Fruit fly (Drosophila melanogaster) whole organism, embryonic: ENCODE data around the gene CG15283.

Experiments used
- B-H1 ChIP-seq: fragments of 200-800 bp; sonication (Bioruptor generic); IDR thresholded peaks from 3 replicates; pipeline ENCODE4 v1.3.6; 2022; ENCODE audit warnings: missing biosample characterization, missing genetic modification characterization
- CG10979 ChIP-seq: fragments of 200-800 bp; sonication (Bioruptor generic); optimal IDR thresholded peaks from 2 replicates; lab custom pipeline; 2018; ENCODE audit warnings: missing biosample characterization, mild to moderate bottlenecking, missing genetic modification characterization, moderate library complexity
- CG11093 ChIP-seq: fragments of 200-800 bp; sonication (Bioruptor generic); IDR thresholded peaks from 3 replicates; pipeline ENCODE4 v1.3.6; 2022; ENCODE audit warnings: missing biosample characterization, missing genetic modification characterization
- CG11456 ChIP-seq: fragments of 200-800 bp; sonication (Bioruptor generic); IDR thresholded peaks from 3 replicates; pipeline ENCODE4 v1.3.6; 2022; ENCODE audit warnings: missing biosample characterization, missing genetic modification characterization
- CG11560 ChIP-seq: fragments of 200-800 bp; sonication (Bioruptor generic); IDR thresholded peaks from 3 replicates; pipeline ENCODE4 v1.3.6; 2022; ENCODE audit warnings: missing biosample characterization, missing genetic modification characterization
- CG12219 ChIP-seq: fragments of 200-800 bp; sonication (Bioruptor generic); optimal IDR thresholded peaks from 3 replicates; lab custom pipeline; 2018; ENCODE audit warnings: missing biosample characterization, mild to moderate bottlenecking, missing genetic modification characterization
- CG13287 ChIP-seq: fragments of 200-800 bp; sonication (Bioruptor generic); IDR thresholded peaks from 2 replicates; pipeline ENCODE4 v1.3.6; 2022; ENCODE audit warnings: missing biosample characterization, missing genetic modification characterization; ENCODE audit not compliant: partially characterized antibody
- CG14667 ChIP-seq: fragments of 200-800 bp; sonication (Bioruptor generic); IDR thresholded peaks from 2 replicates; pipeline ENCODE4 v1.3.6; 2022; ENCODE audit warnings: missing biosample characterization, missing genetic modification characterization
- CG17802 ChIP-seq: fragments of 200-800 bp; sonication (Bioruptor generic); optimal IDR thresholded peaks from 2 replicates; lab custom pipeline; 2018; ENCODE audit warnings: missing biosample characterization, mild to moderate bottlenecking, missing genetic modification characterization, moderate library complexity
- CG18476 ChIP-seq: fragments of 200-800 bp; sonication (Bioruptor generic); optimal IDR thresholded peaks from 2 replicates; lab custom pipeline; 2016; ENCODE audit warnings: missing biosample characterization, mild to moderate bottlenecking, missing genetic modification characterization
- CG31388 ChIP-seq: fragments of 200-800 bp; sonication (Bioruptor generic); optimal IDR thresholded peaks from 2 replicates; lab custom pipeline; 2016; ENCODE audit warnings: missing biosample characterization, missing genetic modification characterization
- CG32532 ChIP-seq: fragments of 200-800 bp; sonication (Bioruptor generic); IDR thresholded peaks from 2 replicates; pipeline ENCODE4 v1.3.6; 2022; ENCODE audit warnings: missing biosample characterization, missing genetic modification characterization
- CG42726 ChIP-seq: fragments of 200-800 bp; sonication (Bioruptor generic); IDR thresholded peaks from 2 replicates; pipeline ENCODE4 v1.3.6; 2022; ENCODE audit warnings: missing biosample characterization, missing genetic modification characterization; ENCODE audit not compliant: partially characterized antibody
- CG4707 ChIP-seq: fragments of 200-800 bp; sonication (Bioruptor generic); optimal IDR thresholded peaks from 2 replicates; lab custom pipeline; 2018; ENCODE audit warnings: missing biosample characterization, mild to moderate bottlenecking, missing genetic modification characterization, moderate library complexity
- CG5180 ChIP-seq: fragments of 200-800 bp; sonication (Bioruptor generic); optimal IDR thresholded peaks from 3 replicates; lab custom pipeline; 2017; ENCODE audit warnings: missing biosample characterization, missing genetic modification characterization, mild to moderate bottlenecking, moderate library complexity, missing genetic modification reagents
- CG6854 ChIP-seq: fragments of 200-800 bp; sonication (Bioruptor generic); optimal IDR thresholded peaks from 3 replicates; lab custom pipeline; 2017; ENCODE audit warnings: missing biosample characterization, mild to moderate bottlenecking, missing genetic modification characterization
- CG9932 ChIP-seq: fragments of 200-800 bp; sonication (Bioruptor generic); IDR thresholded peaks from 2 replicates; pipeline ENCODE4 v1.3.6; 2022; ENCODE audit warnings: missing biosample characterization, missing genetic modification characterization
- D ChIP-seq, 2 experiments: fragments of 200-800 bp in 1 of 2; fragments of >200 bp in 1 of 2; sonication (Bioruptor generic) in 1 of 2; optimal IDR thresholded peaks; 2 replicates in 1 of 2; 3 replicates in 1 of 2; lab custom pipeline; 2017; ENCODE audit warnings: mild to moderate bottlenecking in 1 of 2, missing biosample characterization in 1 of 2, missing genetic modification characterization in 1 of 2, missing genetic modification reagents in 1 of 2
- Dbx ChIP-seq: fragments of 200-800 bp; sonication (Bioruptor generic); IDR thresholded peaks from 3 replicates; pipeline ENCODE4 v1.3.6; 2022; ENCODE audit warnings: missing biosample characterization, missing genetic modification characterization
- E2f1 ChIP-seq: fragments of 200-800 bp; sonication (Bioruptor generic); IDR thresholded peaks from 2 replicates; pipeline ENCODE4 v1.3.6; 2022; ENCODE audit warnings: missing biosample characterization, missing genetic modification characterization
- Fer1 ChIP-seq: fragments of 200-800 bp; sonication (Bioruptor generic); optimal IDR thresholded peaks from 2 replicates; lab custom pipeline; 2017; ENCODE audit warnings: missing biosample characterization, mild to moderate bottlenecking, missing genetic modification characterization
- H2.0 ChIP-seq: fragments of 200-800 bp; sonication (Bioruptor generic); IDR thresholded peaks from 2 replicates; pipeline ENCODE4 v1.3.6; 2022; ENCODE audit warnings: missing biosample characterization, missing genetic modification characterization
- HLH54F ChIP-seq: fragments of 200-800 bp; sonication (Bioruptor generic); optimal IDR thresholded peaks from 3 replicates; lab custom pipeline; 2016; ENCODE audit warnings: missing biosample characterization, missing genetic modification characterization
- Hr3 ChIP-seq: fragments of 200-800 bp; sonication (Bioruptor generic); optimal IDR thresholded peaks from 3 replicates; lab custom pipeline; 2016; ENCODE audit warnings: missing biosample characterization, missing genetic modification characterization
- NfI ChIP-seq: fragments of 200-800 bp; sonication (Bioruptor generic); optimal IDR thresholded peaks from 3 replicates; lab custom pipeline; 2018; ENCODE audit warnings: missing biosample characterization, mild to moderate bottlenecking, missing genetic modification characterization, moderate library complexity
- Oli ChIP-seq: fragments of 200-800 bp; sonication (Bioruptor generic); optimal IDR thresholded peaks from 2 replicates; lab custom pipeline; 2018; ENCODE audit warnings: missing biosample characterization, mild to moderate bottlenecking, missing genetic modification characterization, moderate library complexity
- Side ChIP-seq: fragments of 200-800 bp; sonication (Bioruptor generic); optimal IDR thresholded peaks from 2 replicates; lab custom pipeline; 2016; ENCODE audit warnings: missing biosample characterization, missing genetic modification characterization
- Trl ChIP-seq, 3 experiments: fragments of >200 bp in 2 of 3; fragments of 200-800 bp in 1 of 3; sonication (Bioruptor generic) in 1 of 3; optimal IDR thresholded peaks; 2 replicates in 1 of 3; 3 replicates in 2 of 3; lab custom pipeline; 2016 to 2017; ENCODE audit warnings: missing biosample characterization in 1 of 3, missing genetic modification characterization in 1 of 3
- ab ChIP-seq: fragments of 200-800 bp; sonication (Bioruptor generic); optimal IDR thresholded peaks from 2 replicates; lab custom pipeline; 2016; ENCODE audit warnings: missing biosample characterization, missing genetic modification characterization
- ac ChIP-seq: fragments of 200-800 bp; sonication (Bioruptor generic); optimal IDR thresholded peaks from 3 replicates; lab custom pipeline; 2017; ENCODE audit warnings: missing biosample characterization, mild to moderate bottlenecking, missing genetic modification characterization
- bcd ChIP-seq: fragments of 200-800 bp; sonication (Bioruptor generic); optimal IDR thresholded peaks from 2 replicates; lab custom pipeline; 2017; ENCODE audit warnings: missing biosample characterization, mild to moderate bottlenecking, missing genetic modification characterization
- chinmo ChIP-seq: fragments of 200-800 bp; sonication (Bioruptor generic); IDR thresholded peaks from 4 replicates; pipeline ENCODE4 v1.3.6; 2022; ENCODE audit warnings: missing biosample characterization, missing genetic modification characterization; ENCODE audit not compliant: partially characterized antibody
- da ChIP-seq: fragments of 200-800 bp; sonication (Bioruptor generic); optimal IDR thresholded peaks from 2 replicates; lab custom pipeline; 2016; ENCODE audit warnings: missing biosample characterization, missing genetic modification characterization
- dimm ChIP-seq: fragments of 200-800 bp; sonication (Bioruptor generic); IDR thresholded peaks from 2 replicates; pipeline ENCODE4 v1.3.6; 2022; ENCODE audit warnings: missing biosample characterization, missing genetic modification characterization
- dmrt11E ChIP-seq: fragments of 200-800 bp; sonication (Bioruptor generic); optimal IDR thresholded peaks from 3 replicates; lab custom pipeline; 2018; ENCODE audit warnings: missing biosample characterization, mild to moderate bottlenecking, missing genetic modification characterization, moderate library complexity
- fd102C ChIP-seq: fragments of 200-800 bp; sonication (Bioruptor generic); optimal IDR thresholded peaks from 2 replicates; lab custom pipeline; 2018; ENCODE audit warnings: missing biosample characterization, mild to moderate bottlenecking, missing genetic modification characterization, moderate library complexity
- gcm2 ChIP-seq: fragments of 200-800 bp; sonication (Bioruptor generic); optimal IDR thresholded peaks from 2 replicates; lab custom pipeline; 2016; ENCODE audit warnings: missing biosample characterization, missing genetic modification characterization
- gt ChIP-seq: fragments of 200-800 bp; sonication (Bioruptor generic); IDR thresholded peaks from 2 replicates; pipeline ENCODE4 v1.3.6; 2022; ENCODE audit warnings: missing biosample characterization, missing genetic modification characterization
- kni ChIP-seq: fragments of 200-800 bp; sonication (Bioruptor generic); optimal IDR thresholded peaks from 3 replicates; lab custom pipeline; 2017; ENCODE audit warnings: mild to moderate bottlenecking, missing biosample characterization, missing genetic modification reagents, missing genetic modification characterization
- pb ChIP-seq: fragments of 200-800 bp; sonication (Bioruptor generic); optimal IDR thresholded peaks from 3 replicates; lab custom pipeline; 2016; ENCODE audit warnings: missing biosample characterization, missing genetic modification characterization
- pum ChIP-seq: fragments of 200-800 bp; sonication (Bioruptor generic); optimal IDR thresholded peaks from 2 replicates; lab custom pipeline; 2016; ENCODE audit warnings: missing biosample characterization, missing genetic modification characterization
- pzg ChIP-seq: fragments of 200-800 bp; sonication (Bioruptor generic); optimal IDR thresholded peaks from 3 replicates; lab custom pipeline; 2018; ENCODE audit warnings: missing biosample characterization, mild to moderate bottlenecking, missing genetic modification characterization, moderate library complexity
- run ChIP-seq: fragments of 200-800 bp; sonication (Bioruptor generic); optimal IDR thresholded peaks from 3 replicates; lab custom pipeline; 2018; ENCODE audit warnings: missing biosample characterization, mild to moderate bottlenecking, missing genetic modification characterization
- salm ChIP-seq: fragments of 200-800 bp; sonication (Bioruptor generic); optimal IDR thresholded peaks from 2 replicates; lab custom pipeline; 2018; ENCODE audit warnings: missing biosample characterization, mild to moderate bottlenecking, missing genetic modification characterization
- sens ChIP-seq: fragments of 200-800 bp; sonication (Bioruptor generic); peaks from one replicate; lab custom pipeline; 2016; ENCODE audit warnings: missing biosample characterization, missing genetic modification characterization
- sna ChIP-seq: fragments of 200-800 bp; sonication (Bioruptor generic); IDR thresholded peaks from 2 replicates; pipeline ENCODE4 v1.3.6; 2022; ENCODE audit warnings: missing biosample characterization, missing genetic modification characterization; ENCODE audit not compliant: partially characterized antibody
- tgo ChIP-seq: fragments of 200-800 bp; sonication (Bioruptor generic); IDR thresholded peaks from 3 replicates; pipeline ENCODE4 v1.3.6; 2022; ENCODE audit warnings: missing biosample characterization, missing genetic modification characterization
- tio ChIP-seq: fragments of 200-800 bp; sonication (Bioruptor generic); optimal IDR thresholded peaks from 2 replicates; lab custom pipeline; 2017; ENCODE audit warnings: missing biosample characterization, missing genetic modification characterization, inconsistent platforms
- toy ChIP-seq: fragments of 200-800 bp; sonication (Bioruptor generic); IDR thresholded peaks from 2 replicates; pipeline ENCODE4 v1.3.6; 2022; ENCODE audit warnings: missing biosample characterization, missing genetic modification characterization

Gene CG15283

dm6 chr2L:14442144-14443038, 8.3 kb downstream of the CG15283 start (continued):
- TF ChIP-seq CG9932 (GFP tag; lab: Robert Waterston, UW) (no peak), pb (no peak), CG14667 (GFP tag; lab: Robert Waterston, UW) (no peak), CG31388 (GFP tag; lab: Kevin White, UChicago) (no peak), CG11456 (GFP tag; lab: Robert Waterston, UW) (no peak), CG5180 (GFP tag; lab: Kevin White, UChicago) (no peak), tio (no peak), Fer1 (GFP tag; lab: Kevin White, UChicago) (no peak), chinmo (GFP tag; lab: Robert Waterston, UW) (no peak), ab (no peak), B-H1 (GFP tag; lab: Robert Waterston, UW) (no peak), sna (GFP tag; lab: Robert Waterston, UW) (no peak), CG10979 (no peak), Hr3 (GFP tag; lab: Kevin White, UChicago) (no peak), gcm2 (GFP tag; lab: Kevin White, UChicago) (no peak), CG17802 (tag; lab: Kevin White, UChicago) (no peak), Side (GFP tag; lab: Kevin White, UChicago) (no peak), tgo (GFP tag; lab: Robert Waterston, UW) (no peak), bcd (GFP tag; lab: Kevin White, UChicago) (no peak), Oli (tag; lab: Kevin White, UChicago) (no peak), run (no peak), NfI (GFP tag; lab: Kevin White, UChicago) (no peak), E2f1 (no peak), H2.0 (GFP tag; lab: Robert Waterston, UW) (no peak), toy (no peak), ac (GFP tag; lab: Kevin White, UChicago) (no peak), Trl (optimal IDR thresholded peaks at IDR 0.05; lab: Kevin White, UChicago) (no peak), Trl (GFP tag; optimal IDR thresholded peaks at IDR 0.05; lab: Kevin White, UChicago) (no peak), CG6854 (GFP tag; lab: Kevin White, UChicago) (no peak), dmrt11E (tag; lab: Kevin White, UChicago) (no peak), Dbx (GFP tag; lab: Robert Waterston, UW) (no peak), HLH54F (no peak), sens (GFP tag; lab: Kevin White, UChicago) (peak; percentile 75), CG4707 (no peak), CG42726 (GFP tag; lab: Robert Waterston, UW) (no peak), salm (tag; lab: Kevin White, UChicago) (peak; percentile 7), CG32532 (no peak), CG18476 (GFP tag; lab: Kevin White, UChicago) (no peak), CG11093 (GFP tag; lab: Robert Waterston, UW) (no peak), D (optimal IDR thresholded peaks at IDR 0.05; lab: Kevin White, UChicago) (peak; percentile 55), D (GFP tag; optimal IDR thresholded peaks at IDR 0.05; lab: Kevin White, UChicago) (peak; percentile 21), kni (peak; percentile 65), CG13287 (no peak), CG12219 (no peak), pum (no peak), CG11560 (tag; lab: Robert Waterston, UW) (no peak), pzg (no peak), fd102C (GFP tag; lab: Kevin White, UChicago) (no peak), da (GFP tag; lab: Kevin White, UChicago) (no peak), dimm (GFP tag; lab: Robert Waterston, UW) (no peak), gt (GFP tag; lab: Robert Waterston, UW) (no peak)
